Fruit fly (Drosophila melanogaster) whole organism, embryonic: ENCODE data around the gene CG5445.

Experiments used
- Antp ChIP-seq: fragments of 200-800 bp; sonication (Bioruptor generic); optimal IDR thresholded peaks from 3 replicates; lab custom pipeline; 2016; ENCODE audit warnings: missing biosample characterization, missing genetic modification characterization
- Asciz ChIP-seq: fragments of 200-800 bp; sonication (Bioruptor generic); optimal IDR thresholded peaks from 2 replicates; lab custom pipeline; 2017; ENCODE audit warnings: missing biosample characterization, mild to moderate bottlenecking, missing genetic modification characterization, missing genetic modification reagents
- Bgb ChIP-seq: fragments of 200-800 bp; sonication (Bioruptor generic); IDR thresholded peaks from 2 replicates; pipeline ENCODE4 v1.3.6; 2022; ENCODE audit warnings: missing biosample characterization, missing genetic modification characterization; ENCODE audit not compliant: partially characterized antibody
- BtbVII ChIP-seq: fragments of 200-800 bp; sonication (Bioruptor generic); optimal IDR thresholded peaks from 3 replicates; lab custom pipeline; 2017; ENCODE audit warnings: missing biosample characterization, mild to moderate bottlenecking, missing genetic modification characterization
- CG11093 ChIP-seq: fragments of 200-800 bp; sonication (Bioruptor generic); IDR thresholded peaks from 3 replicates; pipeline ENCODE4 v1.3.6; 2022; ENCODE audit warnings: missing biosample characterization, missing genetic modification characterization
- CG11398 ChIP-seq: fragments of 200-800 bp; sonication (Bioruptor generic); optimal IDR thresholded peaks from 2 replicates; lab custom pipeline; 2016; ENCODE audit warnings: missing biosample characterization, missing genetic modification characterization
- CG12391 ChIP-seq: fragments of 200-800 bp; sonication (Bioruptor generic); optimal IDR thresholded peaks from 3 replicates; lab custom pipeline; 2018; ENCODE audit warnings: missing biosample characterization, mild to moderate bottlenecking, missing genetic modification characterization, moderate library complexity
- CG13287 ChIP-seq: fragments of 200-800 bp; sonication (Bioruptor generic); IDR thresholded peaks from 2 replicates; pipeline ENCODE4 v1.3.6; 2022; ENCODE audit warnings: missing biosample characterization, missing genetic modification characterization; ENCODE audit not compliant: partially characterized antibody
- CG14014 ChIP-seq: fragments of 200-800 bp; sonication (Bioruptor generic); IDR thresholded peaks from 2 replicates; pipeline ENCODE4 v1.3.6; 2022; ENCODE audit warnings: missing biosample characterization, missing genetic modification characterization
- CG14050 ChIP-seq: fragments of 200-800 bp; sonication (Bioruptor generic); IDR thresholded peaks from 3 replicates; pipeline ENCODE4 v1.3.6; 2022; ENCODE audit warnings: missing biosample characterization, missing genetic modification characterization
- CG14441 ChIP-seq: fragments of 200-800 bp; sonication (Bioruptor generic); IDR thresholded peaks from 2 replicates; pipeline ENCODE4 v1.3.6; 2022; ENCODE audit warnings: missing biosample characterization, missing genetic modification characterization
- CG15269 ChIP-seq: fragments of 200-800 bp; sonication (Bioruptor generic); optimal IDR thresholded peaks from 2 replicates; lab custom pipeline; 2018; ENCODE audit warnings: missing biosample characterization, mild to moderate bottlenecking, missing genetic modification characterization, moderate library complexity
- CG16779 ChIP-seq: fragments of 200-800 bp; sonication (Bioruptor generic); IDR thresholded peaks from 2 replicates; pipeline ENCODE4 v1.3.6; 2022; ENCODE audit warnings: missing biosample characterization, missing genetic modification characterization
- CG17361 ChIP-seq: fragments of 200-800 bp; sonication (Bioruptor generic); IDR thresholded peaks from 3 replicates; pipeline ENCODE4 v1.3.6; 2022; ENCODE audit warnings: missing biosample characterization, missing genetic modification characterization
- CG17612 ChIP-seq: fragments of 200-800 bp; sonication (Bioruptor generic); IDR thresholded peaks from 2 replicates; pipeline ENCODE4 v1.3.6; 2022; ENCODE audit warnings: missing biosample characterization, missing genetic modification characterization
- CG18262 ChIP-seq: fragments of 200-800 bp; optimal IDR thresholded peaks from 3 replicates; lab custom pipeline; 2019; ENCODE audit warnings: missing biosample characterization, mild to moderate bottlenecking, missing genetic modification characterization, moderate library complexity
- CG18764 ChIP-seq: fragments of 200-800 bp; sonication (Bioruptor generic); optimal IDR thresholded peaks from 3 replicates; lab custom pipeline; 2016; ENCODE audit warnings: missing biosample characterization, missing genetic modification characterization
- CG31224 ChIP-seq: fragments of 200-800 bp; sonication (Bioruptor generic); IDR thresholded peaks from 2 replicates; pipeline ENCODE4 v1.3.6; 2022; ENCODE audit warnings: missing biosample characterization, missing genetic modification characterization
- CG3163 ChIP-seq: fragments of 200-800 bp; sonication (Bioruptor generic); optimal IDR thresholded peaks from 3 replicates; lab custom pipeline; 2016; ENCODE audit warnings: missing biosample characterization, missing genetic modification characterization
- CG3995 ChIP-seq: fragments of 200-800 bp; sonication (Bioruptor generic); optimal IDR thresholded peaks from 3 replicates; lab custom pipeline; 2016; ENCODE audit warnings: missing biosample characterization, missing genetic modification characterization
- CG4404 ChIP-seq: fragments of 200-800 bp; sonication (Bioruptor generic); IDR thresholded peaks from 2 replicates; pipeline ENCODE4 v1.3.6; 2022; ENCODE audit warnings: missing biosample characterization, missing genetic modification characterization
- CG4730 ChIP-seq: fragments of 200-800 bp; sonication (Bioruptor generic); IDR thresholded peaks from 2 replicates; pipeline ENCODE4 v1.3.6; 2022; ENCODE audit warnings: missing biosample characterization, missing genetic modification characterization
- CG5953 ChIP-seq: fragments of 200-800 bp; sonication (Bioruptor generic); IDR thresholded peaks from 2 replicates; pipeline ENCODE4 v1.3.6; 2022; ENCODE audit warnings: missing biosample characterization, missing genetic modification characterization
- CG6791 ChIP-seq: fragments of 200-800 bp; sonication (Bioruptor generic); IDR thresholded peaks from 3 replicates; pipeline ENCODE4 v1.3.6; 2022; ENCODE audit warnings: missing biosample characterization, missing genetic modification characterization; ENCODE audit not compliant: partially characterized antibody
- CG6854 ChIP-seq: fragments of 200-800 bp; sonication (Bioruptor generic); optimal IDR thresholded peaks from 3 replicates; lab custom pipeline; 2017; ENCODE audit warnings: missing biosample characterization, mild to moderate bottlenecking, missing genetic modification characterization
- CG7987 ChIP-seq: fragments of 200-800 bp; sonication (Bioruptor generic); optimal IDR thresholded peaks from 2 replicates; lab custom pipeline; 2018; ENCODE audit warnings: missing biosample characterization, mild to moderate bottlenecking, missing genetic modification characterization, moderate library complexity
- CG8478 ChIP-seq: fragments of >200 bp; optimal IDR thresholded peaks from 2 replicates; lab custom pipeline; 2018
- CG9215 ChIP-seq: fragments of 200-800 bp; sonication (Bioruptor generic); IDR thresholded peaks from 2 replicates; pipeline ENCODE4 v1.3.6; 2022; ENCODE audit warnings: missing biosample characterization, missing genetic modification characterization
- CrebB ChIP-seq: fragments of 200-800 bp; sonication (Bioruptor generic); optimal IDR thresholded peaks from 3 replicates; lab custom pipeline; 2018; ENCODE audit warnings: missing biosample characterization, mild to moderate bottlenecking, missing genetic modification characterization
- D ChIP-seq, 2 experiments: fragments of 200-800 bp in 1 of 2; fragments of >200 bp in 1 of 2; sonication (Bioruptor generic) in 1 of 2; optimal IDR thresholded peaks; 2 replicates in 1 of 2; 3 replicates in 1 of 2; lab custom pipeline; 2017; ENCODE audit warnings: mild to moderate bottlenecking in 1 of 2, missing biosample characterization in 1 of 2, missing genetic modification characterization in 1 of 2, missing genetic modification reagents in 1 of 2
- Dbx ChIP-seq: fragments of 200-800 bp; sonication (Bioruptor generic); IDR thresholded peaks from 3 replicates; pipeline ENCODE4 v1.3.6; 2022; ENCODE audit warnings: missing biosample characterization, missing genetic modification characterization
- E2f1 ChIP-seq: fragments of 200-800 bp; sonication (Bioruptor generic); IDR thresholded peaks from 2 replicates; pipeline ENCODE4 v1.3.6; 2022; ENCODE audit warnings: missing biosample characterization, missing genetic modification characterization
- HLHmδ ChIP-seq: fragments of 200-800 bp; sonication (Bioruptor generic); optimal IDR thresholded peaks from 2 replicates; lab custom pipeline; 2018; ENCODE audit warnings: missing biosample characterization, mild to moderate bottlenecking, missing genetic modification characterization, moderate library complexity
- Xrp1 ChIP-seq: fragments of 200-800 bp; sonication (Bioruptor generic); IDR thresholded peaks from 2 replicates; pipeline ENCODE4 v1.3.6; 2022; ENCODE audit warnings: missing biosample characterization, missing genetic modification characterization
- YL-1 ChIP-seq: fragments of 200-800 bp; sonication (Bioruptor generic); optimal IDR thresholded peaks from 3 replicates; lab custom pipeline; 2017; ENCODE audit warnings: missing biosample characterization, mild to moderate bottlenecking, missing genetic modification characterization
- ato ChIP-seq: fragments of 200-800 bp; sonication (Bioruptor generic); IDR thresholded peaks from 2 replicates; pipeline ENCODE4 v1.3.6; 2022; ENCODE audit warnings: missing biosample characterization, missing genetic modification characterization; ENCODE audit not compliant: partially characterized antibody
- bsh ChIP-seq, 2 experiments: fragments of 200-800 bp; sonication (Bioruptor generic); optimal IDR thresholded peaks; 2 replicates each; lab custom pipeline; 2017 to 2018; ENCODE audit warnings: mild to moderate bottlenecking in 2 of 2, missing biosample characterization in 2 of 2, missing genetic modification characterization in 2 of 2, moderate library complexity in 1 of 2
- chm ChIP-seq: fragments of 200-800 bp; sonication (Bioruptor generic); IDR thresholded peaks from 2 replicates; pipeline ENCODE4 v1.3.6; 2022; ENCODE audit warnings: missing biosample characterization, missing genetic modification characterization
- dati ChIP-seq: fragments of 200-800 bp; sonication (Bioruptor generic); IDR thresholded peaks from 2 replicates; pipeline ENCODE4 v1.3.6; 2022; ENCODE audit warnings: missing biosample characterization, missing genetic modification characterization
- disco-r ChIP-seq: fragments of 200-800 bp; sonication (Bioruptor generic); optimal IDR thresholded peaks from 2 replicates; lab custom pipeline; 2016; ENCODE audit warnings: missing biosample characterization, missing genetic modification characterization
- eve ChIP-seq, 2 experiments: fragments of >200 bp; optimal IDR thresholded peaks; 2 replicates each; lab custom pipeline; 2017; ENCODE audit warnings: missing biosample characterization in 2 of 2, missing genetic modification characterization in 2 of 2
- gce ChIP-seq: fragments of 200-800 bp; sonication (Bioruptor generic); IDR thresholded peaks from 3 replicates; pipeline ENCODE4 v1.3.6; 2022; ENCODE audit warnings: missing biosample characterization, missing genetic modification characterization
- gcm2 ChIP-seq: fragments of 200-800 bp; sonication (Bioruptor generic); optimal IDR thresholded peaks from 2 replicates; lab custom pipeline; 2016; ENCODE audit warnings: missing biosample characterization, missing genetic modification characterization
- lilli ChIP-seq: fragments of 200-800 bp; sonication (Bioruptor generic); optimal IDR thresholded peaks from 3 replicates; lab custom pipeline; 2016; ENCODE audit warnings: missing biosample characterization, missing genetic modification characterization
- otp ChIP-seq: fragments of 200-800 bp; sonication (Bioruptor generic); IDR thresholded peaks from 3 replicates; pipeline ENCODE4, ENCODE4 v1.3.6; 2022; ENCODE audit warnings: missing biosample characterization, missing genetic modification characterization
- run ChIP-seq: fragments of 200-800 bp; sonication (Bioruptor generic); optimal IDR thresholded peaks from 3 replicates; lab custom pipeline; 2018; ENCODE audit warnings: missing biosample characterization, mild to moderate bottlenecking, missing genetic modification characterization
- sc ChIP-seq, 3 experiments: fragments of >200 bp in 2 of 3; fragments of 200-800 bp in 1 of 3; sonication (Bioruptor generic) in 1 of 3; optimal IDR thresholded peaks; 2 replicates in 2 of 3; 3 replicates in 1 of 3; lab custom pipeline; 2017; ENCODE audit warnings: mild to moderate bottlenecking in 1 of 3, missing biosample characterization in 1 of 3, missing genetic modification characterization in 1 of 3, missing genetic modification reagents in 1 of 3
- scrt ChIP-seq: fragments of 200-800 bp; sonication (Bioruptor generic); optimal IDR thresholded peaks from 2 replicates; lab custom pipeline; 2018; ENCODE audit warnings: missing biosample characterization, mild to moderate bottlenecking, missing genetic modification characterization, moderate library complexity
- sr ChIP-seq: fragments of 200-800 bp; sonication (Bioruptor generic); IDR thresholded peaks from 3 replicates; pipeline ENCODE4 v1.3.6; 2022; ENCODE audit warnings: missing biosample characterization, missing genetic modification characterization
- stc ChIP-seq: fragments of 200-800 bp; sonication (Bioruptor generic); IDR thresholded peaks from 2 replicates; pipeline ENCODE4 v1.3.6; 2022; ENCODE audit warnings: missing biosample characterization, missing genetic modification characterization
- tgo ChIP-seq: fragments of 200-800 bp; sonication (Bioruptor generic); IDR thresholded peaks from 3 replicates; pipeline ENCODE4 v1.3.6; 2022; ENCODE audit warnings: missing biosample characterization, missing genetic modification characterization

CG5445 gene

DNA sequence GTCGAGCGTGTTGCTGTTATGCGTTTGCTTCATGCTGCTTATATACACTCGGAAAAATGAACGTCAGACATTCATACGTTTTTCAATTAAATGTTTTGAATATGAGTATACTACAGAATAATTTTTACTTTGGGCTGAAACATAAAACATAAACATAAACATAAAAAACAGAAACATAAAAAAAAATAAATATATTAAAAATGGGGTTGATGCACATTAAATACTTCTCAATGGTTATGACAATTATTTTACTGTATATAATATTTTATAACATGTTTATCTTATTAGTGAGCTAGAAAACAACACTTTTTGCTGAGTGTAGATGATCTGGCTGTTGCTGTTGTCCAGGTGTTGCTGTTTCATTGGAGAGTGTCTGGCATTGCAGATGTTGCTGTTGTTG is 44.9 kb upstream of the CG5445 start (continued):
- no peak for TF ChIP-seq eve (GFP tag; optimal IDR thresholded peaks at IDR 0.05; lab: Kevin White, UChicago)
- no peak for TF ChIP-seq D (optimal IDR thresholded peaks at IDR 0.05; lab: Kevin White, UChicago)
- TF ChIP-seq D (GFP tag; optimal IDR thresholded peaks at IDR 0.05; lab: Kevin White, UChicago), result no peak
- TF ChIP-seq Dbx (GFP tag; lab: Robert Waterston, UW), result no peak
- TF ChIP-seq CG6791 (GFP tag; lab: Robert Waterston, UW), result no peak
- peak; percentile 35 for TF ChIP-seq CG12391 (tag; lab: Kevin White, UChicago)
- TF ChIP-seq CG5953, result no peak
- peak; percentile 41 for TF ChIP-seq CG18262 (tag; lab: Kevin White, UChicago)
- TF ChIP-seq Antp (GFP tag; lab: Kevin White, UChicago), result no peak
- peak; percentile 22 to 38 for TF ChIP-seq bsh (GFP tag; optimal IDR thresholded peaks at IDR 0.05; lab: Kevin White, UChicago)
- TF ChIP-seq CG16779 (GFP tag; lab: Robert Waterston, UW), result no peak
- TF ChIP-seq CG31224, result no peak
- no peak for TF ChIP-seq CG7987 (GFP tag; lab: Kevin White, UChicago)
- TF ChIP-seq CG4730 (GFP tag; lab: Robert Waterston, UW), result no peak
- no peak for TF ChIP-seq CG14441 (GFP tag; lab: Robert Waterston, UW)
- no peak for TF ChIP-seq CG18764 (GFP tag; lab: Kevin White, UChicago)
- TF ChIP-seq Bgb (GFP tag; lab: Robert Waterston, UW), result no peak
- no peak for TF ChIP-seq ato (GFP tag; lab: Robert Waterston, UW)
- TF ChIP-seq scrt (GFP tag; lab: Kevin White, UChicago), result no peak
- TF ChIP-seq CG14014 (GFP tag; lab: Robert Waterston, UW), result no peak
- TF ChIP-seq stc (GFP tag; lab: Robert Waterston, UW), result 0 out of 2 replicates have a peak, but pooled peaks have one; percentile 24
- peak; percentile 18 for TF ChIP-seq CG15269 (tag; lab: Kevin White, UChicago)
- TF ChIP-seq sr, result no peak
- no peak for TF ChIP-seq CrebB (tag; lab: Kevin White, UChicago)
- no peak for TF ChIP-seq lilli (GFP tag; lab: Kevin White, UChicago)
- TF ChIP-seq run (tag; lab: Kevin White, UChicago), result no peak
- TF ChIP-seq chm (GFP tag; lab: Robert Waterston, UW), result no peak
- TF ChIP-seq CG6854 (GFP tag; lab: Kevin White, UChicago), result no peak
- no peak for TF ChIP-seq CG17612 (GFP tag; lab: Robert Waterston, UW)
- no peak for TF ChIP-seq YL-1 (GFP tag; lab: Kevin White, UChicago)
- no peak for TF ChIP-seq sc (optimal IDR thresholded peaks at IDR 0.05; lab: Kevin White, UChicago)
- no peak for TF ChIP-seq sc (GFP tag; optimal IDR thresholded peaks at IDR 0.05; lab: Kevin White, UChicago)
- TF ChIP-seq CG4404 (GFP tag; lab: Robert Waterston, UW), result no peak
- TF ChIP-seq gce (GFP tag; lab: Robert Waterston, UW), result no peak
- no peak for TF ChIP-seq dati (GFP tag; lab: Robert Waterston, UW)
- no peak for TF ChIP-seq CG3163 (GFP tag; lab: Kevin White, UChicago)
- TF ChIP-seq Xrp1 (GFP tag; lab: Robert Waterston, UW), result peak; percentile 50
- TF ChIP-seq E2f1 (GFP tag; lab: Robert Waterston, UW), result 0 out of 2 replicates have a peak, but pooled peaks have one; percentile 15
- TF ChIP-seq CG8478 (lab: Kevin White, UChicago), result no peak
- TF ChIP-seq gcm2 (GFP tag; lab: Kevin White, UChicago), result no peak
- 0 out of 3 replicates have a peak, but pooled peaks have one; percentile 18 for TF ChIP-seq tgo (GFP tag; lab: Robert Waterston, UW)
- no peak for TF ChIP-seq HLHmδ (GFP tag; lab: Kevin White, UChicago)
- TF ChIP-seq otp (GFP tag; lab: Robert Waterston, UW), result no peak
- TF ChIP-seq Asciz (GFP tag; lab: Kevin White, UChicago), result peak; percentile 13
- TF ChIP-seq CG11093 (GFP tag; lab: Robert Waterston, UW), result no peak
- TF ChIP-seq CG11398 (GFP tag; lab: Kevin White, UChicago), result no peak
- TF ChIP-seq CG14050, result no peak
- 0 out of 3 replicates have a peak, but pooled peaks have one; percentile 46 for TF ChIP-seq CG17361
- TF ChIP-seq BtbVII, result no peak
- TF ChIP-seq CG9215, result no peak
- no peak for TF ChIP-seq CG3995 (GFP tag; lab: Kevin White, UChicago)
- no peak for TF ChIP-seq disco-r (GFP tag; lab: Kevin White, UChicago)
- TF ChIP-seq CG13287, result no peak
